Worm (Caenorhabditis elegans) whole organism, L1 larva: ENCODE results near the gene wapl-1.

ENCODE experiments used
- C04F5.9 ChIP-seq: sonication (generic microtip); optimal IDR thresholded peaks from 2 replicates; lab custom pipeline; 2016; ENCODE audit warnings: missing genetic modification characterization, missing compliant biosample characterization
- C16A3.4 ChIP-seq: fragments of 150-350 bp; optimal IDR thresholded peaks from 2 replicates; lab custom pipeline; 2014; ENCODE audit warnings: missing biosample characterization, missing genetic modification characterization
- C34B4.2 ChIP-seq: sonication (generic microtip); optimal IDR thresholded peaks from 2 replicates; lab custom pipeline; 2017; ENCODE audit warnings: mild to moderate bottlenecking, missing genetic modification characterization, missing compliant biosample characterization
- F16B12.6 ChIP-seq: fragments of 150-350 bp; optimal IDR thresholded peaks from 2 replicates; lab custom pipeline; 2014; ENCODE audit warnings: missing biosample characterization, missing genetic modification characterization
- Y116A8C.19 ChIP-seq: sonication (generic microtip); optimal IDR thresholded peaks from 2 replicates; lab custom pipeline; 2016; ENCODE audit warnings: missing compliant biosample characterization, missing genetic modification characterization, borderline replicate concordance
- aha-1 ChIP-seq: fragments of 150-350 bp; optimal IDR thresholded peaks from 2 replicates; lab custom pipeline; 2014; ENCODE audit warnings: missing biosample characterization, missing genetic modification characterization
- aly-2 ChIP-seq: fragments of 150-350 bp; optimal IDR thresholded peaks from 2 replicates; lab custom pipeline; 2014; ENCODE audit warnings: missing biosample characterization, missing genetic modification characterization
- ama-1 ChIP-seq: fragments of 150-350 bp; optimal IDR thresholded peaks from 2 replicates; lab custom pipeline; 2014
- ceh-63 ChIP-seq: fragments of 200-800 bp; sonication (Bioruptor generic); optimal IDR thresholded peaks from 2 replicates; lab custom pipeline; 2018; ENCODE audit warnings: mild to moderate bottlenecking, missing genetic modification characterization, missing compliant biosample characterization
- ceh-82 ChIP-seq, 3 experiments: fragments of 150-350 bp in 1 of 3; sonication (generic microtip) in 2 of 3; optimal IDR thresholded peaks; 2 replicates each; lab custom pipeline; 2014 to 2017; ENCODE audit warnings: missing biosample characterization in 3 of 3, missing genetic modification characterization in 3 of 3
- ceh-90 ChIP-seq: sonication (generic microtip); optimal IDR thresholded peaks from 2 replicates; lab custom pipeline; 2016; ENCODE audit warnings: missing genetic modification characterization, missing compliant biosample characterization
- ces-1 ChIP-seq: fragments of 150-350 bp; optimal IDR thresholded peaks from 2 replicates; lab custom pipeline; 2014; ENCODE audit warnings: missing biosample characterization, missing genetic modification reagents, missing genetic modification characterization
- efl-1 ChIP-seq, 4 experiments: fragments of 150-350 bp; optimal IDR thresholded peaks in 3 of 4; peaks in 1 of 4; 1 replicate in 1 of 4; 2 replicates in 3 of 4; lab custom pipeline; 2014; ENCODE audit warnings: missing biosample characterization in 2 of 4, missing genetic modification characterization in 2 of 4, missing genetic modification reagents in 2 of 4
- efl-3 ChIP-seq: fragments of 200-800 bp; sonication (Bioruptor generic); optimal IDR thresholded peaks from 2 replicates; lab custom pipeline; 2018; ENCODE audit warnings: mild to moderate bottlenecking, missing genetic modification characterization, missing compliant biosample characterization
- egl-13 ChIP-seq: sonication (generic microtip); optimal IDR thresholded peaks from 2 replicates; lab custom pipeline; 2016; ENCODE audit warnings: missing genotype, missing genetic modification reagents, missing genetic modification characterization, missing compliant biosample characterization
- elt-3 ChIP-seq, 6 experiments: fragments of 150-350 bp in 1 of 6; sonication (generic microtip); optimal IDR thresholded peaks; 2 replicates each; lab custom pipeline; 2017 to 2018; ENCODE audit warnings: missing biosample characterization in 6 of 6, missing genetic modification characterization in 6 of 6, inconsistent platforms in 1 of 6
- ets-5 ChIP-seq: fragments of 200-800 bp; sonication (Bioruptor generic); IDR thresholded peaks from 2 replicates; pipeline ENCODE4 v1.3.6; 2022; ENCODE audit warnings: missing genetic modification characterization, missing compliant biosample characterization
- fkh-8 ChIP-seq: sonication (generic microtip); optimal IDR thresholded peaks from 2 replicates; lab custom pipeline; 2016; ENCODE audit warnings: mild to moderate bottlenecking, missing genetic modification characterization, missing compliant biosample characterization
- grh-1 ChIP-seq: fragments of 200-800 bp; sonication (Bioruptor generic); IDR thresholded peaks from 2 replicates; pipeline ENCODE4 v1.3.6; 2022; ENCODE audit warnings: missing genetic modification reagents, missing genetic modification characterization, missing compliant biosample characterization
- hlh-17 ChIP-seq: fragments of 200-800 bp; sonication (Bioruptor generic); optimal IDR thresholded peaks from 2 replicates; lab custom pipeline; 2018; ENCODE audit warnings: missing genetic modification characterization, mild to moderate bottlenecking, missing compliant biosample characterization, moderate library complexity, borderline replicate concordance
- hlh-4 ChIP-seq: sonication (generic microtip); optimal IDR thresholded peaks from 2 replicates; lab custom pipeline; 2016; ENCODE audit warnings: mild to moderate bottlenecking, missing genetic modification characterization, missing compliant biosample characterization
- irx-1 ChIP-seq: sonication (generic microtip); optimal IDR thresholded peaks from 2 replicates; lab custom pipeline; 2016; ENCODE audit warnings: missing genetic modification characterization, missing compliant biosample characterization
- isw-1 ChIP-seq: fragments of 200-800 bp; sonication (Bioruptor generic); IDR thresholded peaks from 2 replicates; pipeline ENCODE4 v1.3.6; 2022; ENCODE audit warnings: missing genetic modification characterization, missing compliant biosample characterization
- jun-1 ChIP-seq: fragments of 150-350 bp; optimal IDR thresholded peaks from 2 replicates; lab custom pipeline; 2014; ENCODE audit warnings: missing biosample characterization, missing genetic modification reagents, missing genetic modification characterization
- lin-13 ChIP-seq: fragments of 150-350 bp; optimal IDR thresholded peaks from 2 replicates; lab custom pipeline; 2014; ENCODE audit warnings: missing biosample characterization, missing genetic modification reagents, missing genetic modification characterization
- lin-15B ChIP-seq: fragments of 150-350 bp; sonication (generic microtip); optimal IDR thresholded peaks from 3 replicates; lab custom pipeline; 2014; ENCODE audit warnings: missing biosample characterization, missing genetic modification characterization
- lin-39 ChIP-seq: fragments of 150-350 bp; optimal IDR thresholded peaks from 2 replicates; lab custom pipeline; 2014; ENCODE audit warnings: missing biosample characterization, missing genetic modification reagents, missing genetic modification characterization
- lir-3 ChIP-seq: sonication (generic microtip); optimal IDR thresholded peaks from 2 replicates; lab custom pipeline; 2016; ENCODE audit warnings: mild to moderate bottlenecking, missing genetic modification characterization, moderate library complexity, missing compliant biosample characterization; ENCODE audit not compliant: poor library complexity
- lsy-2 ChIP-seq, 2 experiments: fragments of 150-350 bp; optimal IDR thresholded peaks; 2 replicates each; lab custom pipeline; 2014; ENCODE audit warnings: missing biosample characterization in 2 of 2, missing genetic modification characterization in 2 of 2
- mab-9 ChIP-seq: fragments of 200-800 bp; sonication (Bioruptor generic); IDR thresholded peaks from 2 replicates; pipeline ENCODE4 v1.3.6; 2022; ENCODE audit warnings: missing genetic modification reagents, missing genetic modification characterization, missing compliant biosample characterization
- mef-2 ChIP-seq: fragments of 150-350 bp; optimal IDR thresholded peaks from 2 replicates; lab custom pipeline; 2014; ENCODE audit warnings: missing biosample characterization, missing genetic modification characterization
- nhr-12 ChIP-seq: sonication (generic microtip); optimal IDR thresholded peaks from 2 replicates; lab custom pipeline; 2017; ENCODE audit warnings: missing biosample characterization, missing genetic modification characterization
- nhr-20 ChIP-seq: sonication (generic microtip); optimal IDR thresholded peaks from 2 replicates; lab custom pipeline; 2016; ENCODE audit warnings: mild to moderate bottlenecking, missing genetic modification characterization, missing compliant biosample characterization
- nhr-47 ChIP-seq: sonication (generic microtip); optimal IDR thresholded peaks from 2 replicates; lab custom pipeline; 2016; ENCODE audit warnings: mild to moderate bottlenecking, missing genetic modification characterization, moderate library complexity, missing compliant biosample characterization
- nhr-71 ChIP-seq: sonication (generic microtip); optimal IDR thresholded peaks from 2 replicates; lab custom pipeline; 2016; ENCODE audit warnings: mild to moderate bottlenecking, missing genetic modification characterization, moderate library complexity, missing compliant biosample characterization
- nhr-76 ChIP-seq: sonication (generic microtip); optimal IDR thresholded peaks from 2 replicates; lab custom pipeline; 2017; ENCODE audit warnings: missing biosample characterization, missing genetic modification characterization
- nhr-77 ChIP-seq: fragments of 150-350 bp; optimal IDR thresholded peaks from 2 replicates; lab custom pipeline; 2014; ENCODE audit warnings: missing biosample characterization, missing genetic modification characterization
- nhr-84 ChIP-seq: sonication (generic microtip); optimal IDR thresholded peaks from 2 replicates; lab custom pipeline; 2017; ENCODE audit warnings: missing biosample characterization, missing genetic modification characterization
- nhr-85 ChIP-seq: sonication (generic microtip); peaks from one replicate; lab custom pipeline; 2016; ENCODE audit warnings: missing genetic modification characterization, inconsistent platforms, missing compliant biosample characterization
- nhr-90 ChIP-seq: sonication (generic microtip); optimal IDR thresholded peaks from 2 replicates; lab custom pipeline; 2016; ENCODE audit warnings: mild to moderate bottlenecking, missing genetic modification characterization, missing compliant biosample characterization; ENCODE audit not compliant: poor library complexity
- pax-3 ChIP-seq: fragments of 200-800 bp; sonication (Bioruptor generic); optimal IDR thresholded peaks from 2 replicates; lab custom pipeline; 2018; ENCODE audit warnings: mild to moderate bottlenecking, missing genetic modification characterization, moderate library complexity, missing compliant biosample characterization
- pqm-1 ChIP-seq: sonication (generic microtip); optimal IDR thresholded peaks from 3 replicates; lab custom pipeline; 2017; ENCODE audit warnings: missing biosample characterization, missing genetic modification characterization
- rnt-1 ChIP-seq: sonication (generic microtip); optimal IDR thresholded peaks from 2 replicates; lab custom pipeline; 2016; ENCODE audit warnings: mild to moderate bottlenecking, missing genetic modification characterization, moderate library complexity, missing compliant biosample characterization
- skn-1 ChIP-seq: fragments of 150-350 bp; optimal IDR thresholded peaks from 2 replicates; lab custom pipeline; 2014; ENCODE audit warnings: missing biosample characterization, missing genetic modification characterization
- snpc-4 ChIP-seq: fragments of 150-350 bp; optimal IDR thresholded peaks from 2 replicates; lab custom pipeline; 2014; ENCODE audit warnings: missing biosample characterization, missing genetic modification characterization
- snu-23 ChIP-seq: sonication (generic microtip); optimal IDR thresholded peaks from 2 replicates; lab custom pipeline; 2016; ENCODE audit warnings: missing genetic modification characterization, missing compliant biosample characterization
- sptf-1 ChIP-seq: fragments of 150-350 bp; optimal IDR thresholded peaks from 2 replicates; lab custom pipeline; 2014; ENCODE audit warnings: missing biosample characterization, missing genetic modification characterization
- sup-37 ChIP-seq: fragments of 200-800 bp; sonication (Bioruptor generic); optimal IDR thresholded peaks from 2 replicates; lab custom pipeline; 2018; ENCODE audit warnings: mild to moderate bottlenecking, missing genetic modification characterization, missing compliant biosample characterization
- swsn-7 ChIP-seq: sonication (generic microtip); optimal IDR thresholded peaks from 2 replicates; lab custom pipeline; 2016; ENCODE audit warnings: missing genetic modification characterization, missing compliant biosample characterization
- tlp-1 ChIP-seq: fragments of 150-350 bp; optimal IDR thresholded peaks from 2 replicates; lab custom pipeline; 2014; ENCODE audit warnings: missing biosample characterization, missing genetic modification characterization
- unc-62 ChIP-seq: fragments of 150-350 bp; optimal IDR thresholded peaks from 2 replicates; lab custom pipeline; 2014; ENCODE audit warnings: missing biosample characterization, missing genetic modification reagents, missing genetic modification characterization
- unc-86 ChIP-seq: sonication (generic microtip); optimal IDR thresholded peaks from 2 replicates; lab custom pipeline; 2016; ENCODE audit warnings: missing genetic modification characterization, missing compliant biosample characterization
- zag-1 ChIP-seq: fragments of 150-350 bp; optimal IDR thresholded peaks from 2 replicates; lab custom pipeline; 2014; ENCODE audit warnings: missing biosample characterization, missing genetic modification characterization
- ztf-4 ChIP-seq: fragments of 150-350 bp; optimal IDR thresholded peaks from 2 replicates; lab custom pipeline; 2014; ENCODE audit warnings: missing biosample characterization, missing genetic modification characterization

The wapl-1 gene

ce11 chrIV:4446884-4447283, 1.3 kb upstream of the wapl-1 start:
- no peak for TF ChIP-seq isw-1 (GFP tag; lab: Robert Waterston, UW)
- no peak for TF ChIP-seq lin-15B (tag; lab: Kevin White, UChicago)
- TF ChIP-seq efl-3 (GFP tag; lab: Kevin White, UChicago): no peak
- TF ChIP-seq nhr-84 (tag; lab: Kevin White, UChicago): no peak
- no peak for TF ChIP-seq C16A3.4 (tag; lab: Kevin White, UChicago)
- TF ChIP-seq ces-1 (GFP tag; lab: Kevin White, UChicago): no peak
- peak; percentile 44 for TF ChIP-seq snu-23 (GFP tag; lab: Kevin White, UChicago)
- TF ChIP-seq tlp-1 (tag; lab: Kevin White, UChicago): no peak
- no peak for TF ChIP-seq pqm-1 (tag; lab: Kevin White, UChicago)
- TF ChIP-seq nhr-47 (tag; lab: Kevin White, UChicago): peak; percentile 35
- peak; percentile 54 for TF ChIP-seq nhr-20
- TF ChIP-seq lin-13 (GFP tag; lab: Kevin White, UChicago): no peak
- no peak for TF ChIP-seq lin-39
- no peak for TF ChIP-seq aha-1 (tag; lab: Kevin White, UChicago)
- TF ChIP-seq mab-9 (GFP tag; lab: Robert Waterston, UW): no peak
- no peak for TF ChIP-seq egl-13 (tag; lab: Kevin White, UChicago)
- TF ChIP-seq rnt-1 (tag; lab: Kevin White, UChicago): peak; percentile 41
- peak in 1 of 6 experiments; percentile 15 for TF ChIP-seq elt-3 (tag; optimal IDR thresholded peaks at IDR 0.05; lab: Kevin White, UChicago)
- no peak for TF ChIP-seq hlh-17 (GFP tag; lab: Kevin White, UChicago)
- TF ChIP-seq ceh-90 (tag; lab: Kevin White, UChicago): no peak
- TF ChIP-seq pax-3 (tag; lab: Kevin White, UChicago): no peak
- TF ChIP-seq C34B4.2 (tag; lab: Kevin White, UChicago): no peak
- TF ChIP-seq lsy-2 (tag; optimal IDR thresholded peaks at IDR 0.05; lab: Kevin White, UChicago): peak; percentile 62 to 82
- peak; percentile 74 for TF ChIP-seq ama-1 (lab: Kevin White, UChicago)
- no peak for TF ChIP-seq ztf-4 (tag; lab: Kevin White, UChicago)
- no peak for TF ChIP-seq lir-3 (tag; lab: Kevin White, UChicago)
- TF ChIP-seq swsn-7 (tag; lab: Kevin White, UChicago): peak; percentile 41
- TF ChIP-seq snpc-4 (tag; lab: Kevin White, UChicago): no peak
- TF ChIP-seq nhr-77 (tag; lab: Kevin White, UChicago): peak; percentile 37
- TF ChIP-seq sptf-1 (tag; lab: Kevin White, UChicago): no peak
- no peak for TF ChIP-seq ets-5 (GFP tag; lab: Robert Waterston, UW)
- no peak for TF ChIP-seq nhr-90 (tag; lab: Kevin White, UChicago)
- TF ChIP-seq hlh-4: no peak
- no peak for TF ChIP-seq fkh-8 (tag; lab: Kevin White, UChicago)
- no peak for TF ChIP-seq skn-1 (tag; lab: Kevin White, UChicago)
- peak; percentile 63 for TF ChIP-seq nhr-71 (tag; lab: Kevin White, UChicago)
- TF ChIP-seq nhr-85 (tag; lab: Kevin White, UChicago): peak; percentile 39
- no peak for TF ChIP-seq nhr-76 (tag; lab: Kevin White, UChicago)
- no peak for TF ChIP-seq zag-1 (tag; lab: Kevin White, UChicago)
- peak in 2 of 3 experiments; percentile 16 for TF ChIP-seq ceh-82 (tag; optimal IDR thresholded peaks at IDR 0.05; lab: Kevin White, UChicago)
- TF ChIP-seq aly-2 (tag; lab: Kevin White, UChicago): peak; percentile 16
- peak; percentile 55 to 60 for TF ChIP-seq efl-1 (optimal IDR thresholded peaks at IDR 0.05; lab: Kevin White, UChicago)
- peak; percentile 37 to 48 for TF ChIP-seq efl-1 (GFP tag; optimal IDR thresholded peaks at IDR 0.05 in 1 of 2; lab: Kevin White, UChicago)
- TF ChIP-seq mef-2: no peak
- TF ChIP-seq ceh-63 (GFP tag; lab: Kevin White, UChicago): no peak
- TF ChIP-seq sup-37: no peak
- TF ChIP-seq unc-86 (tag; lab: Kevin White, UChicago): no peak
- no peak for TF ChIP-seq nhr-12
- TF ChIP-seq grh-1 (GFP tag; lab: Robert Waterston, UW): no peak
- no peak for TF ChIP-seq F16B12.6 (tag; lab: Kevin White, UChicago)
- no peak for TF ChIP-seq unc-62 (GFP tag; lab: Kevin White, UChicago)
- TF ChIP-seq jun-1 (tag; lab: Kevin White, UChicago): peak; percentile 47
- no peak for TF ChIP-seq Y116A8C.19 (tag; lab: Kevin White, UChicago)
- no peak for TF ChIP-seq irx-1 (tag; lab: Kevin White, UChicago)
- no peak for TF ChIP-seq C04F5.9 (tag; lab: Kevin White, UChicago)
